Worm (Caenorhabditis elegans) whole organism, L3 larva: ENCODE data around the gene ZC317.6.
A peak's percentile ranks its signal among the peaks of the same experiment; 100 is the strongest.

Experiments
- ceh-16 ChIP-seq: sonication (generic microtip); optimal IDR thresholded peaks from 2 replicates; lab custom pipeline; 2017; ENCODE audit warnings: missing biosample characterization, missing genetic modification characterization
- hmg-11 ChIP-seq: sonication (generic microtip); optimal IDR thresholded peaks from 2 replicates; lab custom pipeline; 2016; ENCODE audit warnings: missing genetic modification characterization, missing compliant biosample characterization
- lsy-12 ChIP-seq: sonication (generic microtip); optimal IDR thresholded peaks from 2 replicates; lab custom pipeline; 2016; ENCODE audit warnings: mild to moderate bottlenecking, missing genetic modification characterization, missing compliant biosample characterization
- mdl-1 ChIP-seq: fragments of 150-350 bp; optimal IDR thresholded peaks from 2 replicates; lab custom pipeline; 2014; ENCODE audit warnings: missing biosample characterization, missing genetic modification characterization
- nhr-11 ChIP-seq: fragments of 150-350 bp; optimal IDR thresholded peaks from 2 replicates; lab custom pipeline; 2014; ENCODE audit warnings: missing biosample characterization, missing genetic modification characterization
- nhr-76 ChIP-seq: fragments of 150-350 bp; sonication (generic microtip); optimal IDR thresholded peaks from 5 replicates; lab custom pipeline; 2014; ENCODE audit warnings: missing biosample characterization, missing genetic modification characterization
- unc-39 ChIP-seq: sonication (generic microtip); optimal IDR thresholded peaks from 4 replicates; lab custom pipeline; 2017; ENCODE audit warnings: missing biosample characterization, missing genetic modification characterization

ce11 chrV:5504807-5505442 lies 36.5 kb upstream of the ZC317.6 start, which contains the start of the genes dnj-19 and nhr-47:
- TF ChIP-seq mdl-1 (peak; percentile 24), lsy-12 (tag; lab: Kevin White, UChicago) (peak; percentile 93), nhr-11 (tag; lab: Kevin White, UChicago) (no peak), nhr-76 (tag; lab: Kevin White, UChicago) (no peak), hmg-11 (tag; lab: Kevin White, UChicago) (peak; percentile 82), ceh-16 (tag; lab: Kevin White, UChicago) (no peak), unc-39 (tag; lab: Kevin White, UChicago) (no peak)
